Fruit fly (Drosophila melanogaster) whole organism, embryonic: ENCODE results near the gene CG7366.
A peak's percentile ranks its signal among the peaks of the same experiment; 100 is the strongest.

Experiments used
- Aef1 ChIP-seq: fragments of 200-800 bp; sonication (Bioruptor generic); IDR thresholded peaks from 3 replicates; pipeline ENCODE4 v1.3.6; 2022; ENCODE audit warnings: missing biosample characterization, missing genetic modification characterization
- Bteb2 ChIP-seq: fragments of 200-800 bp; sonication (Bioruptor generic); optimal IDR thresholded peaks from 2 replicates; lab custom pipeline; 2016; ENCODE audit warnings: missing biosample characterization, missing genetic modification characterization
- CG10959 ChIP-seq: fragments of 200-800 bp; sonication (Bioruptor generic); IDR thresholded peaks from 2 replicates; pipeline ENCODE4 v1.3.6; 2022; ENCODE audit warnings: missing biosample characterization, missing genetic modification characterization
- CG11085 ChIP-seq: fragments of 200-800 bp; sonication (Bioruptor generic); IDR thresholded peaks from 2 replicates; pipeline ENCODE4 v1.3.6; 2022; ENCODE audit warnings: missing biosample characterization, missing genetic modification characterization
- CG11695 ChIP-seq: fragments of 200-800 bp; sonication (Bioruptor generic); IDR thresholded peaks from 3 replicates; pipeline ENCODE4 v1.3.6; 2022; ENCODE audit warnings: missing biosample characterization, missing genetic modification characterization
- CG12236 ChIP-seq: fragments of 200-800 bp; sonication (Bioruptor generic); optimal IDR thresholded peaks from 2 replicates; lab custom pipeline; 2016; ENCODE audit warnings: missing biosample characterization, missing genetic modification characterization
- CG13424 ChIP-seq: fragments of 200-800 bp; sonication (Bioruptor generic); optimal IDR thresholded peaks from 2 replicates; lab custom pipeline; 2019; ENCODE audit warnings: missing biosample characterization, mild to moderate bottlenecking, missing genetic modification characterization, moderate library complexity
- CG1529 ChIP-seq: fragments of 200-800 bp; sonication (Bioruptor generic); optimal IDR thresholded peaks from 3 replicates; lab custom pipeline; 2018; ENCODE audit warnings: missing biosample characterization, missing genetic modification characterization
- CG15696 ChIP-seq: fragments of 200-800 bp; sonication (Bioruptor generic); optimal IDR thresholded peaks from 2 replicates; lab custom pipeline; 2019; ENCODE audit warnings: missing biosample characterization, mild to moderate bottlenecking, missing genetic modification characterization, moderate library complexity
- CG1602 ChIP-seq: fragments of 200-800 bp; sonication (Bioruptor generic); optimal IDR thresholded peaks from 3 replicates; lab custom pipeline; 2016; ENCODE audit warnings: missing biosample characterization, missing genetic modification characterization
- CG1792 ChIP-seq: fragments of 200-800 bp; sonication (Bioruptor generic); optimal IDR thresholded peaks from 2 replicates; lab custom pipeline; 2016; ENCODE audit warnings: missing biosample characterization, missing genetic modification characterization
- CG18262 ChIP-seq: fragments of 200-800 bp; optimal IDR thresholded peaks from 3 replicates; lab custom pipeline; 2019; ENCODE audit warnings: missing biosample characterization, mild to moderate bottlenecking, missing genetic modification characterization, moderate library complexity
- CG18599 ChIP-seq: fragments of 200-800 bp; sonication (Bioruptor generic); optimal IDR thresholded peaks from 3 replicates; lab custom pipeline; 2017; ENCODE audit warnings: missing biosample characterization, missing genetic modification characterization, mild to moderate bottlenecking, moderate library complexity, missing genetic modification reagents
- CG18619 ChIP-seq: fragments of 200-800 bp; sonication (Bioruptor generic); optimal IDR thresholded peaks from 3 replicates; lab custom pipeline; 2017; ENCODE audit warnings: missing biosample characterization, mild to moderate bottlenecking, missing genetic modification characterization
- CG2712 ChIP-seq: fragments of 200-800 bp; optimal IDR thresholded peaks from 3 replicates; lab custom pipeline; 2019; ENCODE audit warnings: missing biosample characterization, mild to moderate bottlenecking, missing genetic modification characterization, moderate library complexity
- CG32767 ChIP-seq: fragments of 200-800 bp; sonication (Bioruptor generic); IDR thresholded peaks from 2 replicates; pipeline ENCODE4 v1.3.6; 2022; ENCODE audit warnings: missing biosample characterization, missing genetic modification characterization
- CG43689 ChIP-seq: fragments of 200-800 bp; sonication (Bioruptor generic); IDR thresholded peaks from 2 replicates; pipeline ENCODE4 v1.3.6; 2022; ENCODE audit warnings: missing biosample characterization, missing genetic modification characterization
- CG5180 ChIP-seq: fragments of 200-800 bp; sonication (Bioruptor generic); optimal IDR thresholded peaks from 3 replicates; lab custom pipeline; 2017; ENCODE audit warnings: missing biosample characterization, missing genetic modification characterization, mild to moderate bottlenecking, moderate library complexity, missing genetic modification reagents
- CG7357 ChIP-seq: fragments of 200-800 bp; sonication (Bioruptor generic); IDR thresholded peaks from 3 replicates; pipeline ENCODE4 v1.3.6; 2022; ENCODE audit warnings: missing biosample characterization, missing genetic modification characterization
- CG8924 ChIP-seq: fragments of 200-800 bp; optimal IDR thresholded peaks from 3 replicates; lab custom pipeline; 2019; ENCODE audit warnings: missing biosample characterization, mild to moderate bottlenecking, missing genetic modification characterization, moderate library complexity
- CG9609 ChIP-seq: fragments of 200-800 bp; sonication (Bioruptor generic); optimal IDR thresholded peaks from 3 replicates; lab custom pipeline; 2016; ENCODE audit warnings: missing biosample characterization, missing genetic modification characterization
- CG9876 ChIP-seq: fragments of 200-800 bp; sonication (Bioruptor generic); optimal IDR thresholded peaks from 2 replicates; lab custom pipeline; 2016; ENCODE audit warnings: missing biosample characterization, missing genetic modification characterization
- D19A ChIP-seq: fragments of 200-800 bp; optimal IDR thresholded peaks from 3 replicates; lab custom pipeline; 2019; ENCODE audit warnings: missing biosample characterization, mild to moderate bottlenecking, missing genetic modification characterization, moderate library complexity
- Elba2 ChIP-seq: fragments of 200-800 bp; sonication (Bioruptor generic); optimal IDR thresholded peaks from 3 replicates; lab custom pipeline; 2016; ENCODE audit warnings: missing biosample characterization, missing genetic modification characterization
- Gsc ChIP-seq: fragments of 200-800 bp; sonication (Bioruptor generic); IDR thresholded peaks from 2 replicates; pipeline ENCODE4 v1.3.6; 2022; ENCODE audit warnings: missing biosample characterization, missing genetic modification characterization
- Hmx ChIP-seq: fragments of 200-800 bp; sonication (Bioruptor generic); optimal IDR thresholded peaks from 2 replicates; lab custom pipeline; 2016; ENCODE audit warnings: missing biosample characterization, missing genetic modification characterization
- NC2β ChIP-seq: fragments of 200-800 bp; sonication (Bioruptor generic); optimal IDR thresholded peaks from 2 replicates; lab custom pipeline; 2016; ENCODE audit warnings: missing biosample characterization, missing genetic modification characterization
- Ptx1 ChIP-seq: fragments of 200-800 bp; sonication (Bioruptor generic); IDR thresholded peaks from 2 replicates; pipeline ENCODE4 v1.3.6; 2022; ENCODE audit warnings: missing biosample characterization, missing genetic modification characterization
- Rx ChIP-seq: fragments of 200-800 bp; sonication (Bioruptor generic); IDR thresholded peaks from 2 replicates; pipeline ENCODE4 v1.3.6; 2022; ENCODE audit warnings: missing biosample characterization, missing genetic modification characterization
- YL-1 ChIP-seq: fragments of 200-800 bp; sonication (Bioruptor generic); optimal IDR thresholded peaks from 3 replicates; lab custom pipeline; 2017; ENCODE audit warnings: missing biosample characterization, mild to moderate bottlenecking, missing genetic modification characterization
- ash1 ChIP-seq: fragments of 200-800 bp; sonication (Bioruptor generic); optimal IDR thresholded peaks from 2 replicates; lab custom pipeline; 2018; ENCODE audit warnings: missing biosample characterization, mild to moderate bottlenecking, missing genetic modification characterization
- cad ChIP-seq: fragments of >200 bp; optimal IDR thresholded peaks from 2 replicates; lab custom pipeline; 2017; ENCODE audit warnings: missing biosample characterization, missing genetic modification characterization
- chn ChIP-seq: fragments of 200-800 bp; sonication (Bioruptor generic); optimal IDR thresholded peaks from 2 replicates; lab custom pipeline; 2016; ENCODE audit warnings: missing biosample characterization, missing genetic modification characterization
- croc ChIP-seq: fragments of 200-800 bp; sonication (Bioruptor generic); conservative IDR thresholded peaks from 3 replicates; pipeline ENCODE4 v1.3.6; 2022; ENCODE audit warnings: missing biosample characterization, missing genetic modification characterization
- crp ChIP-seq, 2 experiments: fragments of 200-800 bp; sonication (Bioruptor generic); optimal IDR thresholded peaks; 2 replicates in 1 of 2; 3 replicates in 1 of 2; lab custom pipeline; 2017; ENCODE audit warnings: missing biosample characterization in 2 of 2, missing genetic modification characterization in 2 of 2, mild to moderate bottlenecking in 1 of 2, moderate library complexity in 1 of 2
- dmrt99B ChIP-seq: fragments of 200-800 bp; sonication (Bioruptor generic); optimal IDR thresholded peaks from 2 replicates; lab custom pipeline; 2018; ENCODE audit warnings: missing biosample characterization, mild to moderate bottlenecking, missing genetic modification characterization, moderate library complexity
- dysf ChIP-seq: fragments of 200-800 bp; sonication (Bioruptor generic); IDR thresholded peaks from 3 replicates; pipeline ENCODE4 v1.3.6; 2022; ENCODE audit warnings: missing biosample characterization, missing genetic modification characterization
- ftz-f1 ChIP-seq: fragments of 200-800 bp; sonication (Bioruptor generic); optimal IDR thresholded peaks from 2 replicates; lab custom pipeline; 2016; ENCODE audit warnings: missing biosample characterization, missing genetic modification characterization
- gcm ChIP-seq: fragments of 200-800 bp; sonication (Bioruptor generic); optimal IDR thresholded peaks from 2 replicates; lab custom pipeline; 2019; ENCODE audit warnings: missing biosample characterization, mild to moderate bottlenecking, missing genetic modification characterization, moderate library complexity
- gem ChIP-seq: fragments of 200-800 bp; sonication (Bioruptor generic); optimal IDR thresholded peaks from 2 replicates; lab custom pipeline; 2019; ENCODE audit warnings: missing biosample characterization, mild to moderate bottlenecking, missing genetic modification characterization, moderate library complexity
- gfzf ChIP-seq: fragments of 200-800 bp; sonication (Bioruptor generic); optimal IDR thresholded peaks from 2 replicates; lab custom pipeline; 2016; ENCODE audit warnings: missing biosample characterization, mild to moderate bottlenecking, missing genetic modification characterization, moderate library complexity
- h ChIP-seq: fragments of >200 bp; optimal IDR thresholded peaks from 2 replicates; lab custom pipeline; 2017
- hbn ChIP-seq: fragments of 200-800 bp; sonication (Bioruptor generic); IDR thresholded peaks from 2 replicates; pipeline ENCODE4 v1.3.6; 2022; ENCODE audit warnings: missing biosample characterization, missing genetic modification characterization; ENCODE audit not compliant: partially characterized antibody
- nau ChIP-seq: fragments of 200-800 bp; sonication (Bioruptor generic); optimal IDR thresholded peaks from 3 replicates; lab custom pipeline; 2017; ENCODE audit warnings: missing biosample characterization, mild to moderate bottlenecking, missing genetic modification characterization, missing genetic modification reagents
- pros ChIP-seq: fragments of 200-800 bp; sonication (Bioruptor generic); optimal IDR thresholded peaks from 3 replicates; lab custom pipeline; 2019; ENCODE audit warnings: missing biosample characterization, mild to moderate bottlenecking, missing genetic modification characterization, moderate library complexity
- rib ChIP-seq: fragments of 200-800 bp; sonication (Bioruptor generic); IDR thresholded peaks from 2 replicates; pipeline ENCODE4 v1.3.6; 2022; ENCODE audit warnings: missing biosample characterization, missing genetic modification characterization
- schlank ChIP-seq: fragments of 200-800 bp; sonication (Bioruptor generic); optimal IDR thresholded peaks from 2 replicates; lab custom pipeline; 2018; ENCODE audit warnings: missing biosample characterization, mild to moderate bottlenecking, missing genetic modification characterization
- seq ChIP-seq: fragments of 200-800 bp; sonication (Bioruptor generic); IDR thresholded peaks from 2 replicates; pipeline ENCODE4 v1.3.6; 2022; ENCODE audit warnings: missing biosample characterization, missing genetic modification characterization
- sqz ChIP-seq: fragments of 200-800 bp; sonication (Bioruptor generic); optimal IDR thresholded peaks from 3 replicates; lab custom pipeline; 2018; ENCODE audit warnings: missing biosample characterization, mild to moderate bottlenecking, missing genetic modification characterization
- tgo ChIP-seq: fragments of 200-800 bp; sonication (Bioruptor generic); IDR thresholded peaks from 3 replicates; pipeline ENCODE4 v1.3.6; 2022; ENCODE audit warnings: missing biosample characterization, missing genetic modification characterization
- ttk ChIP-seq: fragments of 200-800 bp; sonication (Bioruptor generic); IDR thresholded peaks from 2 replicates; pipeline ENCODE4 v2.1.2; 2022; ENCODE audit warnings: missing biosample characterization, missing genetic modification characterization
- wor ChIP-seq: fragments of 200-800 bp; sonication (Bioruptor generic); IDR thresholded peaks from 2 replicates; pipeline ENCODE4 v1.3.6; 2022; ENCODE audit warnings: missing biosample characterization, missing genetic modification characterization

The CG7366 gene

dm6 chr3L:8197779-8198279 is 4.4 kb downstream of the CG7366 start, which contains the start of the genes UbcE2M and Dhps (continued):
- peak; percentile 60; the same call in 1 of the 2 replicates for TF ChIP-seq CG11085
- peak; percentile 75 for TF ChIP-seq CG2712 (tag; lab: Kevin White, UChicago)
- peak; percentile 71 for TF ChIP-seq tgo (GFP tag; lab: Robert Waterston, UW)
- no peak for TF ChIP-seq CG1792 (GFP tag; lab: Kevin White, UChicago)
- TF ChIP-seq sqz (GFP tag; lab: Kevin White, UChicago) = no peak
- TF ChIP-seq gcm (GFP tag; lab: Kevin White, UChicago) = no peak
- peak; percentile 67 for TF ChIP-seq CG9876 (GFP tag; lab: Kevin White, UChicago)
- peak; percentile 55; the same call in 2 of the 3 replicates for TF ChIP-seq CG7357 (GFP tag; lab: Robert Waterston, UW)
- TF ChIP-seq pros (GFP tag; lab: Kevin White, UChicago) = no peak
- TF ChIP-seq CG10959 (GFP tag; lab: Robert Waterston, UW) = no peak
- no peak for TF ChIP-seq dmrt99B (tag; lab: Kevin White, UChicago)
- TF ChIP-seq seq (GFP tag; lab: Robert Waterston, UW) = 0 out of 2 replicates have a peak, but pooled peaks have one; percentile 26
- TF ChIP-seq hbn (GFP tag; lab: Robert Waterston, UW) = peak; percentile 64
- TF ChIP-seq Rx (GFP tag; lab: Robert Waterston, UW) = no peak
- no peak for TF ChIP-seq ftz-f1 (GFP tag; lab: Kevin White, UChicago)
- no peak for TF ChIP-seq cad
- TF ChIP-seq wor (GFP tag; lab: Robert Waterston, UW) = peak; percentile 27; the same call in 1 of the 2 replicates
- peak; percentile 65 for TF ChIP-seq CG18262
- TF ChIP-seq crp (GFP tag; optimal IDR thresholded peaks at IDR 0.05; lab: Kevin White, UChicago) = peak in 1 of 2 experiments; percentile 60
- TF ChIP-seq gfzf (GFP tag; lab: Kevin White, UChicago) = no peak
- peak; percentile 77 for TF ChIP-seq YL-1 (GFP tag; lab: Kevin White, UChicago)
- peak; percentile 75; the same call in 2 of the 3 replicates for TF ChIP-seq dysf (GFP tag; lab: Robert Waterston, UW)
- no peak for TF ChIP-seq CG32767 (GFP tag; lab: Robert Waterston, UW)
- TF ChIP-seq CG1602 (GFP tag; lab: Kevin White, UChicago) = peak; percentile 63
- no peak for TF ChIP-seq CG5180
- peak; percentile 80 for TF ChIP-seq CG8924 (tag; lab: Kevin White, UChicago)
- no peak for TF ChIP-seq D19A (tag; lab: Kevin White, UChicago)
- TF ChIP-seq CG11695 = no peak
- no peak; the same call in 1 of the 3 replicates for TF ChIP-seq Aef1 (GFP tag; lab: Robert Waterston, UW)
- peak; percentile 6 for TF ChIP-seq CG9609 (GFP tag; lab: Kevin White, UChicago)
- TF ChIP-seq Hmx (GFP tag; lab: Kevin White, UChicago) = no peak
- no peak for TF ChIP-seq Elba2 (GFP tag; lab: Kevin White, UChicago)
- TF ChIP-seq rib (GFP tag; lab: Robert Waterston, UW) = no peak
- no peak for TF ChIP-seq CG43689 (GFP tag; lab: Robert Waterston, UW)
- peak; percentile 6 for TF ChIP-seq schlank
- peak; percentile 3 for TF ChIP-seq CG1529 (GFP tag; lab: Kevin White, UChicago)
- peak; percentile 12; the same call in 1 of the 2 replicates for TF ChIP-seq ttk (GFP tag; lab: Robert Waterston, UW)
- no peak for TF ChIP-seq CG18599 (GFP tag; lab: Kevin White, UChicago)
- no peak for TF ChIP-seq Gsc (GFP tag; lab: Robert Waterston, UW)
- TF ChIP-seq h (lab: Kevin White, UChicago) = no peak
- TF ChIP-seq croc = peak; percentile 57
- no peak for TF ChIP-seq gem (tag; lab: Kevin White, UChicago)
- no peak for TF ChIP-seq Bteb2
- peak; percentile 0 for TF ChIP-seq NC2β (GFP tag; lab: Kevin White, UChicago)
- peak; percentile 79 for TF ChIP-seq CG18619 (GFP tag; lab: Kevin White, UChicago)
- peak; percentile 84 for TF ChIP-seq CG13424
- no peak for TF ChIP-seq ash1 (GFP tag; lab: Kevin White, UChicago)
- TF ChIP-seq Ptx1 (GFP tag; lab: Robert Waterston, UW) = peak; percentile 73
- TF ChIP-seq nau (GFP tag; lab: Kevin White, UChicago) = no peak
- peak; percentile 76 for TF ChIP-seq CG15696 (tag; lab: Kevin White, UChicago)
- TF ChIP-seq CG12236 (GFP tag; lab: Kevin White, UChicago) = no peak
- peak; percentile 41 for TF ChIP-seq chn (GFP tag; lab: Kevin White, UChicago)
